Fruit fly (Drosophila melanogaster): ENCODE results near the gene CG14805.
A peak's percentile ranks its signal among the peaks of the same experiment; 100 is the strongest.

dm6 chrX:1830396-1831218 is 46.5 kb upstream of the CG14805 start:
- TF ChIP-seq CG16779 (tag; optimal IDR thresholded peaks at IDR 0.05) (peak; percentile 96), fd59A (GFP tag; optimal IDR thresholded peaks at IDR 0.05) (peak; percentile 92), Lpt (GFP tag; optimal IDR thresholded peaks at IDR 0.05) (peak; percentile 98), Hr4 (GFP tag; optimal IDR thresholded peaks at IDR 0.05) (peak; percentile 99), Gug (GFP tag; IDR thresholded peaks at IDR 0.05) (peak; percentile 97)
